Fruit fly (Drosophila melanogaster) whole organism, prepupa: ENCODE results near the gene Rac1.

ENCODE experiments used
- Blimp-1 ChIP-seq: fragments of 200-800 bp; sonication (Bioruptor generic); optimal IDR thresholded peaks from 3 replicates; lab custom pipeline; 2017; ENCODE audit warnings: missing biosample characterization, missing genetic modification characterization, mild to moderate bottlenecking, moderate library complexity, missing genetic modification reagents
- CG10669 ChIP-seq: fragments of 200-800 bp; sonication (Bioruptor generic); optimal IDR thresholded peaks from 3 replicates; lab custom pipeline; 2018; ENCODE audit warnings: missing biosample characterization, mild to moderate bottlenecking, missing genetic modification characterization, moderate library complexity
- CG11762 ChIP-seq: fragments of 200-800 bp; sonication (Bioruptor generic); optimal IDR thresholded peaks from 3 replicates; lab custom pipeline; 2016; ENCODE audit warnings: missing biosample characterization, missing genetic modification characterization; ENCODE audit not compliant: insufficient read depth
- CG11902 ChIP-seq: fragments of 200-800 bp; sonication (Bioruptor generic); optimal IDR thresholded peaks from 3 replicates; lab custom pipeline; 2016; ENCODE audit warnings: missing biosample characterization, missing genetic modification characterization
- CG15336 ChIP-seq: fragments of 200-800 bp; sonication (Bioruptor generic); IDR thresholded peaks from 2 replicates; pipeline ENCODE4 v1.3.6; 2022; ENCODE audit warnings: missing biosample characterization, missing genetic modification characterization
- CG1621 ChIP-seq: fragments of 200-800 bp; sonication (Bioruptor generic); optimal IDR thresholded peaks from 3 replicates; lab custom pipeline; 2018; ENCODE audit warnings: missing biosample characterization, mild to moderate bottlenecking, missing genetic modification characterization
- CG16779 ChIP-seq: fragments of 200-800 bp; sonication (Bioruptor generic); optimal IDR thresholded peaks from 3 replicates; lab custom pipeline; 2017; ENCODE audit warnings: missing biosample characterization, mild to moderate bottlenecking, missing genetic modification characterization
- CG3032 ChIP-seq: fragments of 200-800 bp; optimal IDR thresholded peaks from 2 replicates; lab custom pipeline; 2019; ENCODE audit warnings: missing biosample characterization, mild to moderate bottlenecking, missing genetic modification characterization, moderate library complexity
- CG31627 ChIP-seq: fragments of 200-800 bp; sonication (Bioruptor generic); optimal IDR thresholded peaks from 3 replicates; lab custom pipeline; 2016; ENCODE audit warnings: missing biosample characterization, missing genetic modification characterization
- CG32006 ChIP-seq: fragments of 200-800 bp; sonication (Bioruptor generic); optimal IDR thresholded peaks from 3 replicates; lab custom pipeline; 2017; ENCODE audit warnings: missing biosample characterization, mild to moderate bottlenecking, missing genetic modification characterization
- CG34406 ChIP-seq: fragments of 200-800 bp; sonication (Bioruptor generic); optimal IDR thresholded peaks from 3 replicates; lab custom pipeline; 2016; ENCODE audit warnings: missing biosample characterization, missing genetic modification characterization
- CG3919 ChIP-seq: fragments of 200-800 bp; sonication (Bioruptor generic); optimal IDR thresholded peaks from 3 replicates; lab custom pipeline; 2016; ENCODE audit warnings: missing biosample characterization, missing genetic modification characterization
- CG4318 ChIP-seq: fragments of 200-800 bp; sonication (Bioruptor generic); optimal IDR thresholded peaks from 3 replicates; lab custom pipeline; 2017; ENCODE audit warnings: missing biosample characterization, mild to moderate bottlenecking, missing genetic modification characterization
- CG6163 ChIP-seq: fragments of 200-800 bp; sonication (Bioruptor generic); IDR thresholded peaks from 3 replicates; pipeline ENCODE4 v1.3.6; 2022; ENCODE audit warnings: missing biosample characterization, missing genetic modification characterization
- CG6276 ChIP-seq: fragments of 200-800 bp; sonication (Bioruptor generic); optimal IDR thresholded peaks from 2 replicates; lab custom pipeline; 2017; ENCODE audit warnings: missing biosample characterization, mild to moderate bottlenecking, missing genetic modification characterization
- CG6792 ChIP-seq: fragments of 200-800 bp; sonication (Bioruptor generic); optimal IDR thresholded peaks from 3 replicates; lab custom pipeline; 2016; ENCODE audit warnings: missing biosample characterization, missing genetic modification characterization
- CG6808 ChIP-seq: fragments of 200-800 bp; sonication (Bioruptor generic); optimal IDR thresholded peaks from 3 replicates; lab custom pipeline; 2017; ENCODE audit warnings: missing biosample characterization, missing genetic modification characterization, mild to moderate bottlenecking, moderate library complexity, missing genetic modification reagents
- CG6854 ChIP-seq: fragments of 200-800 bp; sonication (Bioruptor generic); optimal IDR thresholded peaks from 2 replicates; lab custom pipeline; 2017; ENCODE audit warnings: missing biosample characterization, mild to moderate bottlenecking, missing genetic modification characterization
- CG7368 ChIP-seq: fragments of 200-800 bp; sonication (Bioruptor generic); optimal IDR thresholded peaks from 3 replicates; lab custom pipeline; 2016; ENCODE audit warnings: missing biosample characterization, missing genetic modification characterization
- CG8119 ChIP-seq: fragments of 200-800 bp; sonication (Bioruptor generic); IDR thresholded peaks from 3 replicates; pipeline ENCODE4 v1.3.6; 2022; ENCODE audit warnings: missing biosample characterization, missing genetic modification characterization
- CG8319 ChIP-seq: fragments of 200-800 bp; sonication (Bioruptor generic); optimal IDR thresholded peaks from 3 replicates; lab custom pipeline; 2016; ENCODE audit warnings: missing biosample characterization, missing genetic modification characterization
- CG8632 ChIP-seq: fragments of 200-800 bp; sonication (Bioruptor generic); optimal IDR thresholded peaks from 3 replicates; lab custom pipeline; 2016; ENCODE audit warnings: missing biosample characterization, missing genetic modification characterization
- Eip93F ChIP-seq: fragments of 200-800 bp; sonication (Bioruptor generic); optimal IDR thresholded peaks from 2 replicates; lab custom pipeline; 2016; ENCODE audit warnings: missing biosample characterization, mild to moderate bottlenecking, missing genetic modification characterization
- Ets21C ChIP-seq: fragments of 200-800 bp; sonication (Bioruptor generic); optimal IDR thresholded peaks from 3 replicates; lab custom pipeline; 2016; ENCODE audit warnings: missing biosample characterization, missing genetic modification characterization
- Gug ChIP-seq: fragments of 200-800 bp; sonication (Bioruptor generic); IDR thresholded peaks from 2 replicates; pipeline ENCODE4 v1.3.6; 2022; ENCODE audit warnings: missing biosample characterization, missing genetic modification characterization
- Hr38 ChIP-seq: sonication (Bioruptor generic); optimal IDR thresholded peaks from 2 replicates; lab custom pipeline; 2016; ENCODE audit warnings: missing biosample characterization, missing genetic modification characterization
- Hr39 ChIP-seq: fragments of 200-800 bp; sonication (Bioruptor generic); optimal IDR thresholded peaks from 2 replicates; lab custom pipeline; 2016; ENCODE audit warnings: missing biosample characterization, missing genetic modification characterization
- Lpt ChIP-seq: fragments of 200-800 bp; sonication (Bioruptor generic); optimal IDR thresholded peaks from 3 replicates; lab custom pipeline; 2016; ENCODE audit warnings: missing biosample characterization, missing genetic modification characterization
- Met ChIP-seq: fragments of 200-800 bp; sonication (Bioruptor generic); optimal IDR thresholded peaks from 3 replicates; lab custom pipeline; 2016; ENCODE audit warnings: missing biosample characterization, missing genetic modification characterization
- OdsH ChIP-seq: fragments of 200-800 bp; sonication (Bioruptor generic); optimal IDR thresholded peaks from 3 replicates; lab custom pipeline; 2016; ENCODE audit warnings: missing biosample characterization, missing genetic modification characterization
- Smox ChIP-seq: fragments of 200-800 bp; sonication (Bioruptor generic); optimal IDR thresholded peaks from 3 replicates; lab custom pipeline; 2016; ENCODE audit warnings: missing biosample characterization, missing genetic modification characterization
- Sox102F ChIP-seq: fragments of 200-800 bp; sonication (Bioruptor generic); optimal IDR thresholded peaks from 2 replicates; lab custom pipeline; 2016; ENCODE audit warnings: missing biosample characterization, mild to moderate bottlenecking, missing genetic modification characterization
- Sox14 ChIP-seq: fragments of 200-800 bp; sonication (Bioruptor generic); optimal IDR thresholded peaks from 3 replicates; lab custom pipeline; 2016; ENCODE audit warnings: missing biosample characterization, missing genetic modification characterization
- Sox15 ChIP-seq: fragments of 200-800 bp; sonication (Bioruptor generic); optimal IDR thresholded peaks from 3 replicates; lab custom pipeline; 2016; ENCODE audit warnings: missing biosample characterization, missing genetic modification characterization
- achi ChIP-seq: fragments of 200-800 bp; sonication (Bioruptor generic); optimal IDR thresholded peaks from 3 replicates; lab custom pipeline; 2016; ENCODE audit warnings: missing biosample characterization, missing genetic modification characterization
- acj6 ChIP-seq: fragments of 200-800 bp; sonication (Bioruptor generic); optimal IDR thresholded peaks from 3 replicates; lab custom pipeline; 2016; ENCODE audit warnings: missing biosample characterization, missing genetic modification characterization
- cyc ChIP-seq: fragments of 200-800 bp; sonication (Bioruptor generic); optimal IDR thresholded peaks from 3 replicates; lab custom pipeline; 2016; ENCODE audit warnings: missing biosample characterization, missing genetic modification characterization
- dsx ChIP-seq: fragments of 200-800 bp; optimal IDR thresholded peaks from 3 replicates; lab custom pipeline; 2019; ENCODE audit warnings: missing biosample characterization, mild to moderate bottlenecking, missing genetic modification characterization, moderate library complexity; ENCODE audit not compliant: poor library complexity, severe bottlenecking
- eg ChIP-seq: fragments of 200-800 bp; sonication (Bioruptor generic); IDR thresholded peaks from 3 replicates; pipeline ENCODE4 v1.3.6; 2022; ENCODE audit warnings: missing biosample characterization, missing genetic modification characterization
- esn ChIP-seq: fragments of 200-800 bp; sonication (Bioruptor generic); optimal IDR thresholded peaks from 2 replicates; lab custom pipeline; 2016; ENCODE audit warnings: missing biosample characterization, mild to moderate bottlenecking, missing genetic modification characterization, moderate library complexity
- fd59A ChIP-seq: fragments of 200-800 bp; sonication (Bioruptor generic); optimal IDR thresholded peaks from 2 replicates; lab custom pipeline; 2017; ENCODE audit warnings: missing biosample characterization, mild to moderate bottlenecking, missing genetic modification characterization, missing genetic modification reagents
- fkh ChIP-seq: fragments of 200-800 bp; sonication (Bioruptor generic); optimal IDR thresholded peaks from 3 replicates; lab custom pipeline; 2017; ENCODE audit warnings: missing biosample characterization, mild to moderate bottlenecking, missing genetic modification characterization, moderate library complexity
- lz ChIP-seq: fragments of 200-800 bp; sonication (Bioruptor generic); optimal IDR thresholded peaks from 3 replicates; lab custom pipeline; 2016; ENCODE audit warnings: missing biosample characterization, missing genetic modification characterization
- net ChIP-seq: fragments of 200-800 bp; sonication (Bioruptor generic); optimal IDR thresholded peaks from 3 replicates; lab custom pipeline; 2016; ENCODE audit warnings: missing biosample characterization, missing genetic modification characterization
- spab ChIP-seq: fragments of 200-800 bp; sonication (Bioruptor generic); optimal IDR thresholded peaks from 2 replicates; lab custom pipeline; 2017; ENCODE audit warnings: missing biosample characterization, mild to moderate bottlenecking, missing genetic modification characterization, missing genetic modification reagents
- ss ChIP-seq, 2 experiments: fragments of 200-800 bp; sonication (Bioruptor generic); optimal IDR thresholded peaks; 2 replicates in 1 of 2; 3 replicates in 1 of 2; lab custom pipeline; 2017 to 2018; ENCODE audit warnings: mild to moderate bottlenecking in 2 of 2, missing biosample characterization in 2 of 2, missing genetic modification characterization in 2 of 2, moderate library complexity in 1 of 2
- svp ChIP-seq: fragments of 200-800 bp; sonication (Bioruptor generic); peaks from one replicate; lab custom pipeline; 2016; ENCODE audit warnings: missing biosample characterization, missing genetic modification characterization
- topi ChIP-seq: fragments of 200-800 bp; sonication (Bioruptor generic); optimal IDR thresholded peaks from 3 replicates; lab custom pipeline; 2016; ENCODE audit warnings: missing biosample characterization, missing genetic modification characterization

Rac1 gene

DNA sequence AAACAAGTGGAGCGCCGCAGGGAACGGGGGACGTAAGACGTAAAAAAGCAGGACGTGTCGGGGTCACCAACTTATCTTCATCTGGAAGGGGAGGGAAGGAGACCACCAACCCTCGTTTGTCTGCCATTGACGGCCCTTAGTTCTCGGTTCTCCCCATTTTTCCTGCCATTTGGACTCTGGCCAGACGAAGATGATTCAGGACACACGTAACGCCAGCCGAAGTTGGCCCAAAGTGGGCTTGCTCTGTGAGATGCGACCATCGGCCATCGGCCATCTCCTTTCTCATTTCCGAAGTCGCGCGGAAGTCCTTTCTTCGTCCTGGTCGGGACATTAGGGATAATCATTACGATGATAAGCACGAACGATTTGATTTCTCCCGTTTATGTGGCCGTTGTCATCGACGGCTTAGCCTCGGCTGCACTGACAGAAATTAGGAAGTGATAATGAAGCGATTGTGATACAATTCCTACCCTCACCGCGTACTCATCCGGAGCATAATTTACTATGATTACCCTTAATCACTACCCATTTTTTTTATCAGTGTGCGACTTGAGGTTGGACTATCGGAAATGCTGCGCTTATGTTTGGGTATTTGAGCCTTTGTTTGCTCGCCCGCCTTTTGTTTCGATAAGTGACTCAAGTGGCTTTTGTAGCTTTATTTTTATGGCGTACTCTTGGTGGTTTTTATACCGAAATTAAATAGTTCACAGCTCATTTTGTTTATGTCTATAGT, 21.4 kb downstream of the Rac1 start:
- TF ChIP-seq ss (GFP tag; optimal IDR thresholded peaks at IDR 0.05; lab: Kevin White, UChicago), result no peak
- TF ChIP-seq Sox15 (GFP tag; lab: Kevin White, UChicago), result no peak
- no peak for TF ChIP-seq Ets21C (GFP tag; lab: Kevin White, UChicago)
- TF ChIP-seq Eip93F, result no peak
- no peak for TF ChIP-seq fd59A (GFP tag; lab: Kevin White, UChicago)
- TF ChIP-seq CG8319 (GFP tag; lab: Kevin White, UChicago), result no peak
- no peak for TF ChIP-seq Hr38 (GFP tag; lab: Kevin White, UChicago)
- TF ChIP-seq CG6854, result no peak

DNA sequence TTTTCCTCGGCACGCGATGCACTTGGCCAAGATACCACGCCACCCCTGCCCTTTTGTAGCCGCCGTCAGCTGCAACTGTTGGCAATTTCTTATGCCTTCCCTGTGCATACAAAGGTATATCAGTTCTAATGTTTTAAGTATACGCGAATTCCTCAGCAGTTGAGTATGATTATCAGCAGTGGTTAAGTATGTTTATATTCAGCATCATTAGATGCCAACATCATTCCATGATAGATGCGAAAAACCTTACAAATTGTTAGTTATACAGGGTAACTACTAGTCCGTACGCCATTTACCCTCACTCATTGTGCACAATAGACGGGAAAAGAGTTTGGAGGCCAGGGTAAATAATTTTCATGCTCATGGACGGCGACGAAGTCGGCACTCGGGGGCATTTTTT, 22.8 kb downstream of the Rac1 start:
- TF ChIP-seq CG32006 (GFP tag; lab: Kevin White, UChicago) (peak; percentile 62), CG4318 (GFP tag; lab: Kevin White, UChicago) (no peak), CG6276 (GFP tag; lab: Kevin White, UChicago) (no peak), fd59A (GFP tag; lab: Kevin White, UChicago) (peak; percentile 27), CG11902 (GFP tag; lab: Kevin White, UChicago) (no peak), acj6 (GFP tag; lab: Kevin White, UChicago) (peak; percentile 56), CG10669 (GFP tag; lab: Kevin White, UChicago) (no peak), CG3919 (GFP tag; lab: Kevin White, UChicago) (no peak), eg (GFP tag; lab: Robert Waterston, UW) (peak; percentile 55; the same call in 2 of the 3 replicates), Sox102F (peak; percentile 7), fkh (GFP tag; lab: Kevin White, UChicago) (no peak), OdsH (GFP tag; lab: Kevin White, UChicago) (peak; percentile 47), esn (GFP tag; lab: Kevin White, UChicago) (no peak), svp (GFP tag; lab: Kevin White, UChicago) (no peak), topi (no peak), achi (GFP tag; lab: Kevin White, UChicago) (no peak), Smox (peak; percentile 4), Hr38 (GFP tag; lab: Kevin White, UChicago) (no peak), Sox14 (GFP tag; lab: Kevin White, UChicago) (peak; percentile 45), Hr39 (GFP tag; lab: Kevin White, UChicago) (peak; percentile 27), CG31627 (GFP tag; lab: Kevin White, UChicago) (peak; percentile 4), CG34406 (GFP tag; lab: Kevin White, UChicago) (peak; percentile 17), CG11762 (no peak), Ets21C (GFP tag; lab: Kevin White, UChicago) (no peak), CG8319 (GFP tag; lab: Kevin White, UChicago) (no peak), Eip93F (no peak), Met (GFP tag; lab: Kevin White, UChicago) (peak; percentile 1), CG1621 (peak; percentile 8), Gug (GFP tag; lab: Robert Waterston, UW) (no peak), Sox15 (GFP tag; lab: Kevin White, UChicago) (no peak), CG6163 (GFP tag; lab: Robert Waterston, UW) (peak; percentile 58; the same call in 2 of the 3 replicates), CG15336 (GFP tag; lab: Robert Waterston, UW) (peak; percentile 62), CG6808 (no peak), CG6854 (no peak), dsx (no peak), Lpt (peak; percentile 16), CG3032 (tag; lab: Kevin White, UChicago) (no peak), CG8119 (GFP tag; lab: Robert Waterston, UW) (peak; percentile 61), CG6792 (no peak), cyc (GFP tag; lab: Kevin White, UChicago) (no peak), net (GFP tag; lab: Kevin White, UChicago) (peak; percentile 21), lz (GFP tag; lab: Kevin White, UChicago) (no peak), CG8632 (GFP tag; lab: Kevin White, UChicago) (peak; percentile 6), CG7368 (no peak), CG16779 (no peak), Blimp-1 (no peak), spab (GFP tag; lab: Kevin White, UChicago) (no peak)
